Worm (Caenorhabditis elegans) whole organism, late embryonic: ENCODE measurements around the gene F44G4.6.

ENCODE experiments used
- ama-1 ChIP-seq: fragments of 150-350 bp; optimal IDR thresholded peaks from 2 replicates; lab custom pipeline; 2014
- eyg-1 ChIP-seq: sonication (generic microtip); optimal IDR thresholded peaks from 2 replicates; lab custom pipeline; 2016; ENCODE audit warnings: missing genotype, missing genetic modification characterization, missing compliant biosample characterization
- fkh-10 ChIP-seq: fragments of 150-350 bp; optimal IDR thresholded peaks from 2 replicates; lab custom pipeline; 2014; ENCODE audit warnings: missing biosample characterization, missing genetic modification reagents, missing genetic modification characterization
- fkh-6 ChIP-seq: sonication (generic microtip); optimal IDR thresholded peaks from 2 replicates; lab custom pipeline; 2016; ENCODE audit warnings: missing genetic modification characterization, missing compliant biosample characterization
- lim-6 ChIP-seq: sonication (generic microtip); optimal IDR thresholded peaks from 2 replicates; lab custom pipeline; 2016; ENCODE audit warnings: missing genetic modification characterization, missing compliant biosample characterization
- nfya-1 ChIP-seq: sonication (generic microtip); optimal IDR thresholded peaks from 2 replicates; lab custom pipeline; 2017; ENCODE audit warnings: missing genetic modification characterization, mild to moderate bottlenecking, missing compliant biosample characterization, antibody characterized with exemption, moderate library complexity
- nhr-11 ChIP-seq: fragments of 150-350 bp; optimal IDR thresholded peaks from 2 replicates; lab custom pipeline; 2014; ENCODE audit warnings: missing biosample characterization, missing genetic modification characterization
- pqm-1 ChIP-seq: sonication (generic microtip); optimal IDR thresholded peaks from 2 replicates; lab custom pipeline; 2016; ENCODE audit warnings: missing genetic modification characterization, missing compliant biosample characterization
- pros-1 ChIP-seq: fragments of 150-350 bp; optimal IDR thresholded peaks from 2 replicates; lab custom pipeline; 2014; ENCODE audit warnings: missing biosample characterization, missing genetic modification reagents, missing genetic modification characterization
- unc-3 ChIP-seq, 2 experiments: fragments of 200-800 bp in 1 of 2; sonication (Bioruptor generic) in 1 of 2; sonication (generic microtip) in 1 of 2; conservative IDR thresholded peaks in 1 of 2; optimal IDR thresholded peaks in 1 of 2; 2 replicates each; pipeline versions ENCODE4 v1.3.6 to Lab custom; 2016 to 2022; ENCODE audit warnings: missing compliant biosample characterization in 2 of 2, missing genetic modification characterization in 2 of 2, missing genetic modification reagents in 1 of 2
- zip-5 ChIP-seq: sonication (generic microtip); optimal IDR thresholded peaks from 2 replicates; lab custom pipeline; 2016; ENCODE audit warnings: missing genetic modification characterization, missing compliant biosample characterization

DNA sequence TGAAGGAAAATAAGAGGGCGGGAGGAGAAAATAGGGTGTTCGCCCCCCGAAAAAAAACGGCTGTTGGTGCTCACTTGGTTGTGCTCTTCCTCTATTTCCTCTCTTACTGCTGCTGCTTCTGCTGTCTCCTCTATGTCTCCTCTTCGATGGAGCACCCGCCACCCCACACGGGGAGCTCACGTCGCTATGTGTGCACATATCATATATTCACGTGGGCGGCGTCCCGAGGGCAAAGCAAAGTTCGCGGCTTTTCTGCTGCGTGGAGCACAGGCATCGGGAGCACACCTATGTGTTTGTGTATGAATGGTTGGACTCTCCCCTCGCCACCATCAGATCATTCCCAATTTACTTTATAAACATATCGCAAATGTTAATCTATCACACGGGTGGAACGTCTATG is 11.7 kb upstream of the F44G4.6 start:
- TF ChIP-seq unc-3 (GFP tag; conservative IDR thresholded peaks at IDR 0.05; lab: Robert Waterston, UW) = no peak
- TF ChIP-seq unc-3 (tag; optimal IDR thresholded peaks at IDR 0.05; lab: Kevin White, UChicago) = no peak
- no peak for TF ChIP-seq fkh-6 (tag; lab: Kevin White, UChicago)
- TF ChIP-seq eyg-1 (tag; lab: Kevin White, UChicago) = no peak
- no peak for TF ChIP-seq nfya-1 (tag; lab: Kevin White, UChicago)
- no peak for TF ChIP-seq lim-6 (tag; lab: Kevin White, UChicago)
- no peak for TF ChIP-seq fkh-10 (GFP tag; lab: Kevin White, UChicago)
- no peak for TF ChIP-seq ama-1 (lab: Kevin White, UChicago)
- no peak for TF ChIP-seq pqm-1 (tag; lab: Kevin White, UChicago)
- no peak for TF ChIP-seq zip-5 (tag; lab: Kevin White, UChicago)
- TF ChIP-seq nhr-11 (tag; lab: Kevin White, UChicago) = no peak
- no peak for TF ChIP-seq pros-1 (tag; lab: Kevin White, UChicago)
